Worm (Caenorhabditis elegans): ENCODE measurements around the gene F35B12.10.

Gene F35B12.10

DNA sequence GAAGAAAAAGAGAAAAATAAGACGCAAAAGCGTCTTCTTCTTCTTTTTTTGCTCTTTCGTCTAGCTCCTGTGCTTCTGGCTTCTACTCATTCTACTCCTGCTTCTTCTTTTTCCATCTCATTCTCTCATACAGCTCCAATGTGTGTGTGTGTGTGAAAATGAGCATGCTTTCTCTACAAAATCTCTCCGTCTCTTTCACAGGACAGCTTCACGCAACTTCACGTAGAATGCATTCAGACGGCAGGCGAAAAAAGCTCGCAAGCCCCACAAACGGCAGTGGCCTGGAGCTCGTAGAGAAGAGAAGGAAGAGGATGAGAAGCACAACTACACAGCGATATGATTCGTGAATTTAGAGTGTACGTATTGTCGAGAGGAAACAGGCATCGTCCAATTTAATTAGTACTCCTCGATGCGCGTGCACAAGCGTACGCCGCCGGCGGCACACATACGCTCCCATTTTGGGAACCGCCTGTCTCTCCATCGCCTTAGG, 12.3 kb upstream of the F35B12.10 start:
- TF ChIP-seq ref-1 (GFP tag; conservative IDR thresholded peaks at IDR 0.05): no peak
- TF ChIP-seq cog-1 (tag; optimal IDR thresholded peaks at IDR 0.05): no peak
- no peak for TF ChIP-seq med-1 (GFP tag; optimal IDR thresholded peaks at IDR 0.05; ENCODE audit: insufficient read depth)
- TF ChIP-seq flt-1 (GFP tag; IDR thresholded peaks at IDR 0.05): no peak
- TF ChIP-seq ztf-23 (GFP tag; IDR thresholded peaks at IDR 0.05): no peak
- no peak for TF ChIP-seq tab-1 (GFP tag; IDR thresholded peaks at IDR 0.05)
- TF ChIP-seq ztf-29 (GFP tag; IDR thresholded peaks at IDR 0.05): no peak
- TF ChIP-seq T22C8.4 (GFP tag; IDR thresholded peaks at IDR 0.05): no peak
- no peak for TF ChIP-seq klf-2 (GFP tag; conservative IDR thresholded peaks at IDR 0.05)

- TF ChIP-seq tab-1 (GFP tag; IDR thresholded peaks at IDR 0.05): no peak
- TF ChIP-seq med-1 (GFP tag; optimal IDR thresholded peaks at IDR 0.05; ENCODE audit: insufficient read depth): no peak
- 0 out of 2 replicates have a peak, but pooled peaks have one; percentile 27 for TF ChIP-seq ztf-23 (GFP tag; IDR thresholded peaks at IDR 0.05)
- TF ChIP-seq ztf-29 (GFP tag; IDR thresholded peaks at IDR 0.05): no peak
- no peak for TF ChIP-seq flt-1 (GFP tag; IDR thresholded peaks at IDR 0.05)
Measured at ce11 chrV:11638634-11639117, 9.6 kb upstream of the F35B12.10 start.

DNA sequence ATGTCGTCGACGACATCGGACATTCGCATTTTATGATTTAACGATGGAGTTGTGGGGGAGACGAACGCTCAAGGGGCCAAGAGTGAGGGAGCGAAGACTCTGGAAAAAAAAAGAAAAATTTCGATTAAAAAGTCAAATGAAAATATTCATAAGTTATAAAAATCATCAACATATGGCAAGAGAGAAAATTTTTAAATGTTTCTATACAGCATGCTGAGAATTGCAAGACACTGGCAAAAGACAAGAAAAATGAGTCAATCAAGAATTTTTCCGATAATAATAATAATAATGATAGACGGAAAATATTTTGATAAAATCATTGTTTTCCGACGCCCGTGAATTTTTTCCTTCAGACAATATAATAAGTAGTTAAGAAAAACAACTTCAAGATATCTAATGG, 8.1 kb upstream of the F35B12.10 start, which contains the start of gene sipa-1:
Gene sipa-1 (minus strand): TSS at position 101 of the 400 bp plus-strand sequence.
- TF ChIP-seq tab-1 (GFP tag; IDR thresholded peaks at IDR 0.05) (no peak), med-1 (GFP tag; optimal IDR thresholded peaks at IDR 0.05; ENCODE audit: insufficient read depth) (no peak), ztf-23 (GFP tag; IDR thresholded peaks at IDR 0.05) (no peak), cog-1 (tag; optimal IDR thresholded peaks at IDR 0.05) (no peak), T22C8.4 (GFP tag; IDR thresholded peaks at IDR 0.05) (no peak)

DNA sequence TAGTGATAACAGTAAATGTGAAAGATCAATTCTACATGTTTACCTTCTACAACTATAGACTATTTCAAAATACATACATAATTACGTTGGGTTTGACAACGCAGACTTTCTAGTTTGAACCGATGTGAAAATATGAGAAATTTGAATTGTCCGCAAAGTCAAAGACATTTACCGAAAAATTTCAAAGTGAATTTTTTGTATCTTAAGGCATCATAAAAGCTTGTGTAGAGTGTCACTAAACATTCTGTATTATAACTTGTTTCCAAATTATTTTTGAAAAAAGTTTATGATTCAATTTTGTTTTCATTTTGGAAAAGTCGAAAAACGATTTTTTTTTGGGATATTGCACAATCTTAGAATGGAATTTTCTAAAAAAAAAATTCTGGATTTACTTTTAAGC, 6.5 kb upstream of the F35B12.10 start:
- TF ChIP-seq T22C8.4 (GFP tag; IDR thresholded peaks at IDR 0.05) (no peak), cog-1 (tag; optimal IDR thresholded peaks at IDR 0.05) (no peak), ref-1 (GFP tag; conservative IDR thresholded peaks at IDR 0.05) (no peak), klf-2 (GFP tag; conservative IDR thresholded peaks at IDR 0.05) (no peak), ztf-23 (GFP tag; IDR thresholded peaks at IDR 0.05) (no peak), med-1 (GFP tag; optimal IDR thresholded peaks at IDR 0.05; ENCODE audit: insufficient read depth) (no peak), flt-1 (GFP tag; IDR thresholded peaks at IDR 0.05) (no peak), tab-1 (GFP tag; IDR thresholded peaks at IDR 0.05) (no peak), ztf-29 (GFP tag; IDR thresholded peaks at IDR 0.05) (no peak)

DNA sequence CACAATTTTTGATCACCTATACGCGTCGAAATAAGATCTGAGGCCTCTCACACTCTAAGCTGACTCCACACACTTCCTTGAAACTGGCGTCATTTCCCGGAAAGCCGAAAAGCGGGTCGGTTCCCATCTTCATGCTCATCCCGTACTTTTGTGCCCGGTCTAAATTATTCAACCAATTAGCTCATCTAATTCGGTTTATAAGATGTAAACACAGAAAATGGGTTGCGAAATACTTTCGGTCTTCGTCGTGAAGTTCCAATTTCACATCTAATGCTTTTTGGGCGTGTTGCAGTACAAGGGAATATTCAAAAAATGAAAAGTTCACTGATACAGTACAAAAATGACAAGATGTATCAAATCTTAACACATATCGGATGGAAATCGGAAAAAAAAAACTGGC, 2.1 kb upstream of the F35B12.10 start:
- no peak for TF ChIP-seq flt-1 (GFP tag; IDR thresholded peaks at IDR 0.05)
- no peak for TF ChIP-seq T22C8.4 (GFP tag; IDR thresholded peaks at IDR 0.05)
- TF ChIP-seq ztf-23 (GFP tag; IDR thresholded peaks at IDR 0.05): no peak
- TF ChIP-seq med-1 (GFP tag; optimal IDR thresholded peaks at IDR 0.05; ENCODE audit: insufficient read depth): no peak
- no peak for TF ChIP-seq cog-1 (tag; optimal IDR thresholded peaks at IDR 0.05)
- TF ChIP-seq klf-2 (GFP tag; conservative IDR thresholded peaks at IDR 0.05): no peak
- no peak for TF ChIP-seq ref-1 (GFP tag; conservative IDR thresholded peaks at IDR 0.05)
- TF ChIP-seq ztf-29 (GFP tag; IDR thresholded peaks at IDR 0.05): no peak
- TF ChIP-seq tab-1 (GFP tag; IDR thresholded peaks at IDR 0.05): no peak

ce11 chrV:11627837-11628236, 1.2 kb downstream of the F35B12.10 start:
- TF ChIP-seq cog-1 (tag; optimal IDR thresholded peaks at IDR 0.05) (no peak), ztf-23 (GFP tag; IDR thresholded peaks at IDR 0.05) (no peak), ztf-29 (GFP tag; IDR thresholded peaks at IDR 0.05) (no peak), ref-1 (GFP tag; conservative IDR thresholded peaks at IDR 0.05) (no peak), flt-1 (GFP tag; IDR thresholded peaks at IDR 0.05) (no peak), T22C8.4 (GFP tag; IDR thresholded peaks at IDR 0.05) (no peak), med-1 (GFP tag; optimal IDR thresholded peaks at IDR 0.05; ENCODE audit: insufficient read depth) (no peak), tab-1 (GFP tag; IDR thresholded peaks at IDR 0.05) (no peak), klf-2 (GFP tag; conservative IDR thresholded peaks at IDR 0.05) (no peak)

DNA sequence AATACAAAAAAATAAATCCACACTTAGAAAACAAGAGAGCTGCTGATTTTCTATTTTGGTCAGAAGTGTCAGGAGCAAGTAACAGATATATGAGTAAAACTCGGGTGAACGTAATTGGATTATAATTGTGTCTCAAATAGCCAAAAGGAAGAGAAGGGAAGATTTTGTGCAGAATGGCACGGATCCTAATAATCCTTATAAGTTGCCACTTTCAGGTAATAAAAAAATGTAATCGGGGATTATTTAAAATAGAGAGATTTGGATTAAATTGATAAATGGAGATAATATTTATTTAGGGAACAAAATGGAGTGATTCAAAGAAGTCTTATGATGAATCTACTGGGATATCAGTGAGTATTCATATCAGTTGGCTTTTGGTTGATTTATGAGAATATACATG, 4.1 kb downstream of the F35B12.10 start:
- TF ChIP-seq tab-1 (GFP tag; IDR thresholded peaks at IDR 0.05) (no peak), T22C8.4 (GFP tag; IDR thresholded peaks at IDR 0.05) (no peak), ztf-23 (GFP tag; IDR thresholded peaks at IDR 0.05) (no peak), klf-2 (GFP tag; conservative IDR thresholded peaks at IDR 0.05) (no peak), ztf-29 (GFP tag; IDR thresholded peaks at IDR 0.05) (no peak), flt-1 (GFP tag; IDR thresholded peaks at IDR 0.05) (no peak), med-1 (GFP tag; optimal IDR thresholded peaks at IDR 0.05; ENCODE audit: insufficient read depth) (no peak), cog-1 (tag; optimal IDR thresholded peaks at IDR 0.05) (no peak), ref-1 (GFP tag; conservative IDR thresholded peaks at IDR 0.05) (no peak)

DNA sequence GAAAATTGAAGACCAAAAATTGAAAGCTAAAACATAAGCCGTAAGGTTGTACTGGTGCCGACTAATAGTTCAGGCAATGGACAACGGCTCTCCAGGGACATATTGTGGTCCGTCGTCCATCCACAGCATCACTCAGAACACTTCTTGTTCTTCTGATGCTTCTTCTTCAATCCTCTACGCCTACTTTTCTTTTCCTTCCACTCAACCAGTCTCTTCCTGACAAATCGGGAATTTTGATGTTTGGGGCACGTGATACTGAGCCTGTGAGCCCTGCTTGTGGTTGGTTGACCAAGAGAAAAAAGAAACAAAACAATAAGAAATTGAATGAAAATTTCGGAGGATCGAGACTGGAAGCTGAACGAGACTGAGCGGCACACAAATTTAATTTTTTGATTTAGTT, 7.8 kb downstream of the F35B12.10 start:
- TF ChIP-seq klf-2 (GFP tag; conservative IDR thresholded peaks at IDR 0.05) (no peak), med-1 (GFP tag; optimal IDR thresholded peaks at IDR 0.05; ENCODE audit: insufficient read depth) (no peak), ref-1 (GFP tag; conservative IDR thresholded peaks at IDR 0.05) (no peak), flt-1 (GFP tag; IDR thresholded peaks at IDR 0.05) (no peak), tab-1 (GFP tag; IDR thresholded peaks at IDR 0.05) (no peak)

DNA sequence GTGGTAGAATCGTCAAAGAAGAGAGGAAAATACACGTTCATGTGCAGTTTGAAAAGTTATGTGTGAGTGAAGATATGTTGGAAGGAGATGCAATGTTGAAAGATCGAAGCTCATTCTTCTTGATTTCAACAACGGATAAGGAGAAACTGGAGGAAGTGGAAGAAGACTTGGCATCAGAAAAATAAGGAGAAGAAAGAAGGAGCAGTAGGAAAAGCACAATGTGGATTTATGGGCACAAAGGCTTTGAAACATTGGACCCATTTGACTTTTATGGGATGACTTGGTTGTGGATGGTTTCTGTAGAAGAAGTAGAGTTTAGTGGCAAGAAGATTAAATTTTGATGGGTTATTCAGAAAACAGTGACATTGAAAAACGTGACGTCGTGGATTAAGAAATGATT, 9.0 kb downstream of the F35B12.10 start:
- TF ChIP-seq tab-1 (GFP tag; IDR thresholded peaks at IDR 0.05) (no peak), ztf-23 (GFP tag; IDR thresholded peaks at IDR 0.05) (no peak), cog-1 (tag; optimal IDR thresholded peaks at IDR 0.05) (no peak)

- TF ChIP-seq ztf-23 (GFP tag; IDR thresholded peaks at IDR 0.05) (no peak), ref-1 (GFP tag; conservative IDR thresholded peaks at IDR 0.05) (no peak), med-1 (GFP tag; optimal IDR thresholded peaks at IDR 0.05; ENCODE audit: insufficient read depth) (no peak), flt-1 (GFP tag; IDR thresholded peaks at IDR 0.05) (no peak), cog-1 (tag; optimal IDR thresholded peaks at IDR 0.05) (no peak), klf-2 (GFP tag; conservative IDR thresholded peaks at IDR 0.05) (no peak), tab-1 (GFP tag; IDR thresholded peaks at IDR 0.05) (no peak), T22C8.4 (GFP tag; IDR thresholded peaks at IDR 0.05) (no peak), ztf-29 (GFP tag; IDR thresholded peaks at IDR 0.05) (no peak)
Measured at ce11 chrV:11618173-11618572, 10.9 kb downstream of the F35B12.10 start, which contains the start of gene glb-15. Gene glb-15 (minus strand): TSS chrV:11618273.
